Worm (Caenorhabditis elegans) whole organism, L1 larva: ENCODE results near the gene otpl-4.
A peak's percentile ranks its signal among the peaks of the same experiment; 100 is the strongest.
"Not testable (repeated sequence)": the region's sequence is repeated elsewhere in the genome, so short reads cannot be mapped to it uniquely, and the experiment has no call there.

Source experiments
- C04F5.9 ChIP-seq: sonication (generic microtip); optimal IDR thresholded peaks from 2 replicates; lab custom pipeline; 2016; ENCODE audit warnings: missing genetic modification characterization, missing compliant biosample characterization
- C34B4.2 ChIP-seq: sonication (generic microtip); optimal IDR thresholded peaks from 2 replicates; lab custom pipeline; 2017; ENCODE audit warnings: mild to moderate bottlenecking, missing genetic modification characterization, missing compliant biosample characterization
- blmp-1 ChIP-seq: fragments of 150-350 bp; optimal IDR thresholded peaks from 2 replicates; lab custom pipeline; 2014; ENCODE audit warnings: missing biosample characterization, missing genetic modification characterization
- efl-1 ChIP-seq, 4 experiments: fragments of 150-350 bp; optimal IDR thresholded peaks in 3 of 4; peaks in 1 of 4; 1 replicate in 1 of 4; 2 replicates in 3 of 4; lab custom pipeline; 2014; ENCODE audit warnings: missing biosample characterization in 2 of 4, missing genetic modification characterization in 2 of 4, missing genetic modification reagents in 2 of 4
- egl-27 ChIP-seq, 2 experiments: fragments of 150-350 bp in 1 of 2; sonication (generic microtip); optimal IDR thresholded peaks; 3 replicates each; lab custom pipeline; 2017 to 2018; ENCODE audit warnings: missing biosample characterization in 2 of 2, missing genetic modification characterization in 2 of 2, missing genetic modification reagents in 2 of 2
- ets-5 ChIP-seq: fragments of 200-800 bp; sonication (Bioruptor generic); IDR thresholded peaks from 2 replicates; pipeline ENCODE4 v1.3.6; 2022; ENCODE audit warnings: missing genetic modification characterization, missing compliant biosample characterization
- grh-1 ChIP-seq: fragments of 200-800 bp; sonication (Bioruptor generic); IDR thresholded peaks from 2 replicates; pipeline ENCODE4 v1.3.6; 2022; ENCODE audit warnings: missing genetic modification reagents, missing genetic modification characterization, missing compliant biosample characterization
- jun-1 ChIP-seq: fragments of 150-350 bp; optimal IDR thresholded peaks from 2 replicates; lab custom pipeline; 2014; ENCODE audit warnings: missing biosample characterization, missing genetic modification reagents, missing genetic modification characterization
- lir-3 ChIP-seq: sonication (generic microtip); optimal IDR thresholded peaks from 2 replicates; lab custom pipeline; 2016; ENCODE audit warnings: mild to moderate bottlenecking, missing genetic modification characterization, moderate library complexity, missing compliant biosample characterization; ENCODE audit not compliant: poor library complexity
- lsy-2 ChIP-seq, 2 experiments: fragments of 150-350 bp; optimal IDR thresholded peaks; 2 replicates each; lab custom pipeline; 2014; ENCODE audit warnings: missing biosample characterization in 2 of 2, missing genetic modification characterization in 2 of 2
- mdl-1 ChIP-seq, 2 experiments: fragments of 150-350 bp; optimal IDR thresholded peaks; 2 replicates each; lab custom pipeline; 2014 to 2017; ENCODE audit warnings: missing biosample characterization in 2 of 2, missing genetic modification characterization in 2 of 2, inconsistent platforms in 1 of 2
- mef-2 ChIP-seq: fragments of 150-350 bp; optimal IDR thresholded peaks from 2 replicates; lab custom pipeline; 2014; ENCODE audit warnings: missing biosample characterization, missing genetic modification characterization
- mep-1 ChIP-seq: fragments of 150-350 bp; optimal IDR thresholded peaks from 2 replicates; lab custom pipeline; 2014; ENCODE audit warnings: missing biosample characterization, missing genetic modification characterization
- nhr-11 ChIP-seq: fragments of 150-350 bp; optimal IDR thresholded peaks from 2 replicates; lab custom pipeline; 2014; ENCODE audit warnings: missing biosample characterization, missing genetic modification characterization
- nhr-20 ChIP-seq: sonication (generic microtip); optimal IDR thresholded peaks from 2 replicates; lab custom pipeline; 2016; ENCODE audit warnings: mild to moderate bottlenecking, missing genetic modification characterization, missing compliant biosample characterization
- nhr-71 ChIP-seq: sonication (generic microtip); optimal IDR thresholded peaks from 2 replicates; lab custom pipeline; 2016; ENCODE audit warnings: mild to moderate bottlenecking, missing genetic modification characterization, moderate library complexity, missing compliant biosample characterization
- pax-3 ChIP-seq: fragments of 200-800 bp; sonication (Bioruptor generic); optimal IDR thresholded peaks from 2 replicates; lab custom pipeline; 2018; ENCODE audit warnings: mild to moderate bottlenecking, missing genetic modification characterization, moderate library complexity, missing compliant biosample characterization
- snpc-4 ChIP-seq: fragments of 150-350 bp; optimal IDR thresholded peaks from 2 replicates; lab custom pipeline; 2014; ENCODE audit warnings: missing biosample characterization, missing genetic modification characterization
- sox-4 ChIP-seq: sonication (generic microtip); optimal IDR thresholded peaks from 2 replicates; lab custom pipeline; 2016; ENCODE audit warnings: missing genetic modification characterization, missing compliant biosample characterization
- sup-37 ChIP-seq: fragments of 200-800 bp; sonication (Bioruptor generic); optimal IDR thresholded peaks from 2 replicates; lab custom pipeline; 2018; ENCODE audit warnings: mild to moderate bottlenecking, missing genetic modification characterization, missing compliant biosample characterization
- vab-15 ChIP-seq: sonication (generic microtip); optimal IDR thresholded peaks from 2 replicates; lab custom pipeline; 2017; ENCODE audit warnings: missing genotype, mild to moderate bottlenecking, missing genetic modification characterization, missing compliant biosample characterization
- ztf-11 ChIP-seq, 2 experiments: sonication (generic microtip); optimal IDR thresholded peaks; 2 replicates each; lab custom pipeline; 2016 to 2017; ENCODE audit warnings: missing genetic modification characterization in 2 of 2, missing biosample characterization in 1 of 2, missing compliant biosample characterization in 1 of 2
- ztf-4 ChIP-seq: fragments of 150-350 bp; optimal IDR thresholded peaks from 2 replicates; lab custom pipeline; 2014; ENCODE audit warnings: missing biosample characterization, missing genetic modification characterization

otpl-4 gene

DNA sequence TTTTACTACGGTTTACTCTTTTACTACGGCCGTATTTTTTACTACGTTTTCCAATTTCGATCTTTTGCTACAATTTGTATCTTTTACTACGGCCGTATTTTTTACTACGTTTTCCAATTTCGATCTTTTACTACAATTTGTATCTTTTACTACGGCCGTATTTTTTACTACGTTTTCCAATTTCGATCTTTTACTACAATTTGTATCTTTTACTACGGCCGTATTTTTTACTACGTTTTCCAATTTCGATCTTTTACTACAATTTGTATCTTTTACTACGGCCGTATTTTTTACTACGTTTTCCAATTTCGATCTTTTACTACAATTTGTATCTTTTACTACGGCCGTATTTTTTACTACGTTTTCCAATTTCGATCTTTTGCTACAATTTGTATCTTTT lies 37.6 kb downstream of the otpl-4 start, which contains the start of gene F25G6.1:
TSS of gene F25G6.1 (plus strand) at position 301 of the 400 bp plus-strand sequence.
- not testable (repeated sequence) for TF ChIP-seq efl-1 (optimal IDR thresholded peaks at IDR 0.05; lab: Kevin White, UChicago); efl-1 (GFP tag; optimal IDR thresholded peaks at IDR 0.05 in 1 of 2; lab: Kevin White, UChicago); jun-1; ztf-11 (tag; optimal IDR thresholded peaks at IDR 0.05; lab: Kevin White, UChicago)

DNA sequence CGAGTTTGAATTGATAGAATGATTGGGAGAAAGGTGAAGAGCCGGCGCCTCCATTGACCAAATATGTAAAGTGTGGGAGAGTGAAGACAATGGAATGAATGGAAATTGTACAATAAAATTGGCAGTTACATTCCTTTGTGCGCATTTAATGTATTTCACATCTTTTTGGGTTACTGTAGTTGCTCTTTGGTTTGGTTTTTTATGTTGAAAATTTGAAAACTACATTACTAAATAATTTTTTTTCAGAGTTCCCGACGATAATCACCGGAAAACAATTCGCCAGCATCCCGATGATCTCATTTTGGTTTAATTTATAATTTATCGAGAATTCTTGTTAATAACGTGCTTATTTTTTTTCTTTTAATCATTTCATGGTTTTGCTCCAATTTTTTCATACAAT lies 43.8 kb downstream of the otpl-4 start, which contains the start of gene C10B5.1:
TSS of gene C10B5.1 (plus strand) at position 301 of the 400 bp plus-strand sequence.
- TF ChIP-seq nhr-20 (tag; lab: Kevin White, UChicago) (no peak), sup-37 (no peak), grh-1 (no peak)
- TF ChIP-seq, all 84 proteins: peak for 0

- TF ChIP-seq mep-1: no peak
- TF ChIP-seq efl-1 (optimal IDR thresholded peaks at IDR 0.05; lab: Kevin White, UChicago): no peak
- peak in 1 of 2 experiments; percentile 90 for TF ChIP-seq efl-1 (GFP tag; optimal IDR thresholded peaks at IDR 0.05 in 1 of 2; lab: Kevin White, UChicago)
Measured at ce11 chrV:8586472-8586871, 49.3 kb downstream of the otpl-4 start.

- peak; percentile 11 for TF ChIP-seq blmp-1 (tag; lab: Kevin White, UChicago)
- no peak for TF ChIP-seq egl-27 (tag; optimal IDR thresholded peaks at IDR 0.05; lab: Kevin White, UChicago)
Measured at ce11 chrV:8586920-8587319, 49.8 kb downstream of the otpl-4 start.

- TF ChIP-seq vab-15 (tag; lab: Kevin White, UChicago) (no peak), C04F5.9 (tag; lab: Kevin White, UChicago) (no peak), mdl-1 (tag; optimal IDR thresholded peaks at IDR 0.05; lab: Kevin White, UChicago) (no peak), lir-3 (tag; lab: Kevin White, UChicago) (no peak), ets-5 (no peak), nhr-11 (tag; lab: Kevin White, UChicago) (no peak), lsy-2 (tag; optimal IDR thresholded peaks at IDR 0.05; lab: Kevin White, UChicago) (no peak), sox-4 (tag; lab: Kevin White, UChicago) (no peak), snpc-4 (tag; lab: Kevin White, UChicago) (no peak), pax-3 (tag; lab: Kevin White, UChicago) (no peak), mef-2 (no peak), C34B4.2 (tag; lab: Kevin White, UChicago) (no peak), nhr-71 (no peak), ztf-4 (tag; lab: Kevin White, UChicago) (no peak)
Measured at ce11 chrV:8588079-8588478, 50.9 kb downstream of the otpl-4 start, which contains the start of gene C10B5.3. Gene C10B5.3, minus strand, starts transcription at chrV:8588179.
